Worm (Caenorhabditis elegans) whole organism, L4/young adult: Measurements from ENCODE around the gene gcy-29.

Source experiments
- W03F9.2 ChIP-seq: fragments of 150-350 bp; optimal IDR thresholded peaks from 2 replicates; lab custom pipeline; 2014; ENCODE audit warnings: missing biosample characterization, missing genetic modification characterization
- dao-5 ChIP-seq: sonication (generic microtip); optimal IDR thresholded peaks from 2 replicates; lab custom pipeline; 2016; ENCODE audit warnings: missing genotype, missing genetic modification characterization, moderate library complexity, missing compliant biosample characterization
- him-1 ChIP-seq: sonication (generic microtip); optimal IDR thresholded peaks from 2 replicates; lab custom pipeline; 2016; ENCODE audit warnings: missing genotype, missing genetic modification reagents, missing genetic modification characterization, missing compliant biosample characterization

gcy-29 gene

ce11 chrII:14548691-14549090, at the start of gene gcy-29:
gcy-29 (minus strand) TSS chrII:14548791.
- TF ChIP-seq him-1 (tag; lab: Kevin White, UChicago) (no peak), W03F9.2 (tag; lab: Kevin White, UChicago) (no peak), dao-5 (tag; lab: Kevin White, UChicago) (no peak)

- TF ChIP-seq W03F9.2 (tag; lab: Kevin White, UChicago) (no peak), dao-5 (tag; lab: Kevin White, UChicago) (no peak), him-1 (tag; lab: Kevin White, UChicago) (no peak)
These were observed 49.8 kb upstream of the gcy-29 start for ce11 chrII:14598367-14598766.

ce11 chrII:14597788-14598187, 49.2 kb upstream of the gcy-29 start:
- TF ChIP-seq W03F9.2 (tag; lab: Kevin White, UChicago) (no peak), him-1 (tag; lab: Kevin White, UChicago) (no peak), dao-5 (tag; lab: Kevin White, UChicago) (no peak)

ce11 chrII:14593281-14593680, 44.7 kb upstream of the gcy-29 start, which contains the start of gene catp-4:
catp-4 (plus strand) TSS chrII:14593581.
- no peak for TF ChIP-seq W03F9.2 (tag; lab: Kevin White, UChicago)
- TF ChIP-seq dao-5 (tag; lab: Kevin White, UChicago) = no peak
- TF ChIP-seq him-1 (tag; lab: Kevin White, UChicago) = no peak

ce11 chrII:14592629-14593028, 44.0 kb upstream of the gcy-29 start:
- TF ChIP-seq him-1 (tag; lab: Kevin White, UChicago) = no peak
- TF ChIP-seq W03F9.2 (tag; lab: Kevin White, UChicago) = no peak
- TF ChIP-seq dao-5 (tag; lab: Kevin White, UChicago) = no peak

- TF ChIP-seq W03F9.2 (tag; lab: Kevin White, UChicago) = no peak
- no peak for TF ChIP-seq him-1 (tag; lab: Kevin White, UChicago)
- TF ChIP-seq dao-5 (tag; lab: Kevin White, UChicago) = no peak
These were observed 43.1 kb upstream of the gcy-29 start, which contains the start of gene C01G12.7 for ce11 chrII:14591699-14592098. C01G12.7 (minus strand) TSS chrII:14591893.

ce11 chrII:14588162-14588561, 39.6 kb upstream of the gcy-29 start, which contains the start of gene nspb-10:
nspb-10 (minus strand) TSS chrII:14588262.
- TF ChIP-seq him-1 (tag; lab: Kevin White, UChicago) (no peak), dao-5 (tag; lab: Kevin White, UChicago) (no peak), W03F9.2 (tag; lab: Kevin White, UChicago) (no peak)

- TF ChIP-seq W03F9.2 (tag; lab: Kevin White, UChicago) (no peak), dao-5 (tag; lab: Kevin White, UChicago) (no peak), him-1 (tag; lab: Kevin White, UChicago) (no peak)
These were observed 38.8 kb upstream of the gcy-29 start, which contains the start of gene C01G12.5 for ce11 chrII:14587407-14587806. C01G12.5 (minus strand) TSS chrII:14587507.

- TF ChIP-seq him-1 (tag; lab: Kevin White, UChicago) (no peak), dao-5 (tag; lab: Kevin White, UChicago) (no peak), W03F9.2 (tag; lab: Kevin White, UChicago) (no peak)
These were observed 33.6 kb upstream of the gcy-29 start, which contains the start of gene C01G12.3 for ce11 chrII:14582206-14582605. C01G12.3 (minus strand) TSS chrII:14582306.

- TF ChIP-seq W03F9.2 (tag; lab: Kevin White, UChicago) (no peak), him-1 (tag; lab: Kevin White, UChicago) (no peak), dao-5 (tag; lab: Kevin White, UChicago) (no peak)
These were observed 32.0 kb upstream of the gcy-29 start, which contains the start of the genes nspb-8 and nspb-9 for ce11 chrII:14580549-14580948. nspb-8 (minus strand) TSS chrII:14580649. nspb-9 (plus strand) TSS chrII:14580859.

- TF ChIP-seq him-1 (tag; lab: Kevin White, UChicago) = no peak
- TF ChIP-seq W03F9.2 (tag; lab: Kevin White, UChicago) = no peak
- TF ChIP-seq dao-5 (tag; lab: Kevin White, UChicago) = no peak
These were observed 30.1 kb upstream of the gcy-29 start, which contains the start of gene C01G12.9 for ce11 chrII:14578716-14579115. C01G12.9 (plus strand) TSS chrII:14579016.

- no peak for TF ChIP-seq W03F9.2 (tag; lab: Kevin White, UChicago)
- TF ChIP-seq dao-5 (tag; lab: Kevin White, UChicago) = no peak
- no peak for TF ChIP-seq him-1 (tag; lab: Kevin White, UChicago)
These were observed 29.4 kb upstream of the gcy-29 start, which contains the start of gene nspb-7 for ce11 chrII:14578013-14578412. nspb-7 (plus strand) TSS chrII:14578313.

ce11 chrII:14576429-14576828, 27.8 kb upstream of the gcy-29 start, which contains the start of gene C01G12.13:
C01G12.13 (plus strand) TSS chrII:14576729.
- TF ChIP-seq dao-5 (tag; lab: Kevin White, UChicago) (no peak), him-1 (tag; lab: Kevin White, UChicago) (no peak)

ce11 chrII:14574790-14575189, 26.2 kb upstream of the gcy-29 start:
- TF ChIP-seq dao-5 (tag; lab: Kevin White, UChicago) = no peak
- TF ChIP-seq W03F9.2 (tag; lab: Kevin White, UChicago) = no peak
- no peak for TF ChIP-seq him-1 (tag; lab: Kevin White, UChicago)
